Worm (Caenorhabditis elegans) whole organism, L1 larva: ENCODE measurements around the gene hda-2.

Experiments
- C04F5.9 ChIP-seq: sonication (generic microtip); optimal IDR thresholded peaks from 2 replicates; lab custom pipeline; 2016; ENCODE audit warnings: missing genetic modification characterization, missing compliant biosample characterization
- C16A3.4 ChIP-seq: fragments of 150-350 bp; optimal IDR thresholded peaks from 2 replicates; lab custom pipeline; 2014; ENCODE audit warnings: missing biosample characterization, missing genetic modification characterization
- C34B4.2 ChIP-seq: sonication (generic microtip); optimal IDR thresholded peaks from 2 replicates; lab custom pipeline; 2017; ENCODE audit warnings: mild to moderate bottlenecking, missing genetic modification characterization, missing compliant biosample characterization
- F16B12.6 ChIP-seq: fragments of 150-350 bp; optimal IDR thresholded peaks from 2 replicates; lab custom pipeline; 2014; ENCODE audit warnings: missing biosample characterization, missing genetic modification characterization
- Y116A8C.19 ChIP-seq: sonication (generic microtip); optimal IDR thresholded peaks from 2 replicates; lab custom pipeline; 2016; ENCODE audit warnings: missing compliant biosample characterization, missing genetic modification characterization, borderline replicate concordance
- alr-1 ChIP-seq: fragments of 200-800 bp; sonication (Bioruptor generic); optimal IDR thresholded peaks from 2 replicates; lab custom pipeline; 2018; ENCODE audit warnings: borderline replicate concordance, mild to moderate bottlenecking, missing genetic modification characterization, missing compliant biosample characterization
- ama-1 ChIP-seq: fragments of 150-350 bp; optimal IDR thresholded peaks from 2 replicates; lab custom pipeline; 2014
- blmp-1 ChIP-seq: fragments of 150-350 bp; optimal IDR thresholded peaks from 2 replicates; lab custom pipeline; 2014; ENCODE audit warnings: missing biosample characterization, missing genetic modification characterization
- ceh-63 ChIP-seq: fragments of 200-800 bp; sonication (Bioruptor generic); optimal IDR thresholded peaks from 2 replicates; lab custom pipeline; 2018; ENCODE audit warnings: mild to moderate bottlenecking, missing genetic modification characterization, missing compliant biosample characterization
- ces-1 ChIP-seq: fragments of 150-350 bp; optimal IDR thresholded peaks from 2 replicates; lab custom pipeline; 2014; ENCODE audit warnings: missing biosample characterization, missing genetic modification reagents, missing genetic modification characterization
- dsc-1 ChIP-seq: sonication (generic microtip); optimal IDR thresholded peaks from 2 replicates; lab custom pipeline; 2016; ENCODE audit warnings: mild to moderate bottlenecking, missing genetic modification characterization, missing compliant biosample characterization
- egl-13 ChIP-seq: sonication (generic microtip); optimal IDR thresholded peaks from 2 replicates; lab custom pipeline; 2016; ENCODE audit warnings: missing genotype, missing genetic modification reagents, missing genetic modification characterization, missing compliant biosample characterization
- elt-2 ChIP-seq: sonication (generic microtip); optimal IDR thresholded peaks from 2 replicates; lab custom pipeline; 2016; ENCODE audit warnings: missing genetic modification characterization, mild to moderate bottlenecking, inconsistent platforms, missing compliant biosample characterization, missing genetic modification reagents
- ets-5 ChIP-seq: fragments of 200-800 bp; sonication (Bioruptor generic); IDR thresholded peaks from 2 replicates; pipeline ENCODE4 v1.3.6; 2022; ENCODE audit warnings: missing genetic modification characterization, missing compliant biosample characterization
- fkh-10 ChIP-seq: sonication (generic microtip); optimal IDR thresholded peaks from 2 replicates; lab custom pipeline; 2017; ENCODE audit warnings: missing biosample characterization, missing genetic modification reagents, missing genetic modification characterization
- fkh-8 ChIP-seq: sonication (generic microtip); optimal IDR thresholded peaks from 2 replicates; lab custom pipeline; 2016; ENCODE audit warnings: mild to moderate bottlenecking, missing genetic modification characterization, missing compliant biosample characterization
- hlh-4 ChIP-seq: sonication (generic microtip); optimal IDR thresholded peaks from 2 replicates; lab custom pipeline; 2016; ENCODE audit warnings: mild to moderate bottlenecking, missing genetic modification characterization, missing compliant biosample characterization
- hpl-2 ChIP-seq: fragments of 150-350 bp; optimal IDR thresholded peaks from 2 replicates; lab custom pipeline; 2014; ENCODE audit warnings: missing biosample characterization, missing genetic modification reagents, missing genetic modification characterization
- irx-1 ChIP-seq: sonication (generic microtip); optimal IDR thresholded peaks from 2 replicates; lab custom pipeline; 2016; ENCODE audit warnings: missing genetic modification characterization, missing compliant biosample characterization
- lin-14 ChIP-seq: fragments of 200-800 bp; sonication (Bioruptor generic); optimal IDR thresholded peaks from 2 replicates; lab custom pipeline; 2018; ENCODE audit warnings: mild to moderate bottlenecking, missing genetic modification characterization, moderate library complexity, missing compliant biosample characterization
- lin-15B ChIP-seq: fragments of 150-350 bp; sonication (generic microtip); optimal IDR thresholded peaks from 3 replicates; lab custom pipeline; 2014; ENCODE audit warnings: missing biosample characterization, missing genetic modification characterization
- lsy-2 ChIP-seq, 2 experiments: fragments of 150-350 bp; optimal IDR thresholded peaks; 2 replicates each; lab custom pipeline; 2014; ENCODE audit warnings: missing biosample characterization in 2 of 2, missing genetic modification characterization in 2 of 2
- mab-9 ChIP-seq: fragments of 200-800 bp; sonication (Bioruptor generic); IDR thresholded peaks from 2 replicates; pipeline ENCODE4 v1.3.6; 2022; ENCODE audit warnings: missing genetic modification reagents, missing genetic modification characterization, missing compliant biosample characterization
- nhr-12 ChIP-seq: sonication (generic microtip); optimal IDR thresholded peaks from 2 replicates; lab custom pipeline; 2017; ENCODE audit warnings: missing biosample characterization, missing genetic modification characterization
- nhr-19 ChIP-seq: fragments of 200-800 bp; sonication (Bioruptor generic); conservative IDR thresholded peaks from 2 replicates; pipeline ENCODE4 v1.3.6; 2022; ENCODE audit warnings: missing genetic modification characterization, missing compliant biosample characterization
- nhr-237 ChIP-seq: fragments of 150-350 bp; optimal IDR thresholded peaks from 2 replicates; lab custom pipeline; 2014; ENCODE audit warnings: missing biosample characterization, missing genetic modification characterization
- nhr-47 ChIP-seq: sonication (generic microtip); optimal IDR thresholded peaks from 2 replicates; lab custom pipeline; 2016; ENCODE audit warnings: mild to moderate bottlenecking, missing genetic modification characterization, moderate library complexity, missing compliant biosample characterization
- nhr-71 ChIP-seq: sonication (generic microtip); optimal IDR thresholded peaks from 2 replicates; lab custom pipeline; 2016; ENCODE audit warnings: mild to moderate bottlenecking, missing genetic modification characterization, moderate library complexity, missing compliant biosample characterization
- nhr-76 ChIP-seq: sonication (generic microtip); optimal IDR thresholded peaks from 2 replicates; lab custom pipeline; 2017; ENCODE audit warnings: missing biosample characterization, missing genetic modification characterization
- nhr-85 ChIP-seq: sonication (generic microtip); peaks from one replicate; lab custom pipeline; 2016; ENCODE audit warnings: missing genetic modification characterization, inconsistent platforms, missing compliant biosample characterization
- pag-3 ChIP-seq: sonication (generic microtip); optimal IDR thresholded peaks from 2 replicates; lab custom pipeline; 2017; ENCODE audit warnings: missing genetic modification characterization, mild to moderate bottlenecking, missing compliant biosample characterization, antibody characterized with exemption, borderline replicate concordance; ENCODE audit not compliant: insufficient read depth
- pqm-1 ChIP-seq: sonication (generic microtip); optimal IDR thresholded peaks from 3 replicates; lab custom pipeline; 2017; ENCODE audit warnings: missing biosample characterization, missing genetic modification characterization
- rnt-1 ChIP-seq: sonication (generic microtip); optimal IDR thresholded peaks from 2 replicates; lab custom pipeline; 2016; ENCODE audit warnings: mild to moderate bottlenecking, missing genetic modification characterization, moderate library complexity, missing compliant biosample characterization
- snu-23 ChIP-seq: sonication (generic microtip); optimal IDR thresholded peaks from 2 replicates; lab custom pipeline; 2016; ENCODE audit warnings: missing genetic modification characterization, missing compliant biosample characterization
- sup-37 ChIP-seq: fragments of 200-800 bp; sonication (Bioruptor generic); optimal IDR thresholded peaks from 2 replicates; lab custom pipeline; 2018; ENCODE audit warnings: mild to moderate bottlenecking, missing genetic modification characterization, missing compliant biosample characterization
- swsn-7 ChIP-seq: sonication (generic microtip); optimal IDR thresholded peaks from 2 replicates; lab custom pipeline; 2016; ENCODE audit warnings: missing genetic modification characterization, missing compliant biosample characterization
- tbx-2 ChIP-seq: sonication (generic microtip); optimal IDR thresholded peaks from 2 replicates; lab custom pipeline; 2016; ENCODE audit warnings: missing genetic modification characterization, missing compliant biosample characterization
- tlp-1 ChIP-seq: fragments of 150-350 bp; optimal IDR thresholded peaks from 2 replicates; lab custom pipeline; 2014; ENCODE audit warnings: missing biosample characterization, missing genetic modification characterization
- unc-130 ChIP-seq: fragments of 150-350 bp; optimal IDR thresholded peaks from 2 replicates; lab custom pipeline; 2017; ENCODE audit warnings: missing biosample characterization, missing genetic modification characterization, inconsistent platforms
- unc-86 ChIP-seq: sonication (generic microtip); optimal IDR thresholded peaks from 2 replicates; lab custom pipeline; 2016; ENCODE audit warnings: missing genetic modification characterization, missing compliant biosample characterization

hda-2 gene

ce11 chrII:8057911-8058310, 35.5 kb upstream of the hda-2 start:
- peak; percentile 45 for TF ChIP-seq dsc-1 (tag; lab: Kevin White, UChicago)
- TF ChIP-seq hlh-4 (tag; lab: Kevin White, UChicago), result peak; percentile 52
- peak; percentile 41 for TF ChIP-seq nhr-71 (tag; lab: Kevin White, UChicago)
- TF ChIP-seq ama-1 (lab: Kevin White, UChicago), result no peak
- no peak for TF ChIP-seq irx-1 (tag; lab: Kevin White, UChicago)
- no peak for TF ChIP-seq mab-9 (GFP tag; lab: Robert Waterston, UW)
- no peak for TF ChIP-seq nhr-76
- no peak for TF ChIP-seq alr-1 (tag; lab: Kevin White, UChicago)
- TF ChIP-seq C04F5.9 (tag; lab: Kevin White, UChicago), result no peak
- peak; percentile 12 for TF ChIP-seq nhr-47 (tag; lab: Kevin White, UChicago)
- TF ChIP-seq nhr-85 (tag; lab: Kevin White, UChicago), result no peak
- TF ChIP-seq fkh-8 (tag; lab: Kevin White, UChicago), result peak; percentile 54

- peak; percentile 53 for TF ChIP-seq blmp-1
- TF ChIP-seq nhr-12 (tag; lab: Kevin White, UChicago), result no peak
These were observed 30.5 kb upstream of the hda-2 start, which contains the start of gene T05H10.4 for ce11 chrII:8052850-8053249. T05H10.4 (plus strand) TSS chrII:8053150.

- no peak for TF ChIP-seq ces-1 (GFP tag; lab: Kevin White, UChicago)
These were observed 29.8 kb upstream of the hda-2 start for ce11 chrII:8052172-8052571.

ce11 chrII:8051330-8051729, 29.0 kb upstream of the hda-2 start:
- TF ChIP-seq hpl-2 (no peak), nhr-85 (tag; lab: Kevin White, UChicago) (no peak), F16B12.6 (tag; lab: Kevin White, UChicago) (no peak), tlp-1 (tag; lab: Kevin White, UChicago) (no peak), nhr-19 (GFP tag; lab: Robert Waterston, UW) (no peak)

- TF ChIP-seq elt-2 (tag; lab: Kevin White, UChicago), result no peak
- TF ChIP-seq ceh-63 (GFP tag; lab: Kevin White, UChicago), result no peak
- TF ChIP-seq unc-130 (tag; lab: Kevin White, UChicago), result no peak
- TF ChIP-seq lin-15B (tag; lab: Kevin White, UChicago), result no peak
- no peak for TF ChIP-seq C16A3.4 (tag; lab: Kevin White, UChicago)
- TF ChIP-seq lin-14 (GFP tag; lab: Kevin White, UChicago), result no peak
These were observed 28.1 kb upstream of the hda-2 start, which contains the start of gene mtre-1 for ce11 chrII:8050477-8050876. mtre-1 (minus strand) TSS chrII:8050577.

- TF ChIP-seq ets-5 (GFP tag; lab: Robert Waterston, UW) (no peak), C34B4.2 (tag; lab: Kevin White, UChicago) (no peak), alr-1 (tag; lab: Kevin White, UChicago) (no peak), unc-86 (no peak), tlp-1 (tag; lab: Kevin White, UChicago) (no peak), pag-3 (no peak), egl-13 (tag; lab: Kevin White, UChicago) (no peak), C16A3.4 (tag; lab: Kevin White, UChicago) (no peak), fkh-10 (GFP tag; lab: Kevin White, UChicago) (no peak), Y116A8C.19 (no peak), irx-1 (tag; lab: Kevin White, UChicago) (no peak), nhr-237 (tag; lab: Kevin White, UChicago) (no peak), tbx-2 (no peak), lsy-2 (tag; optimal IDR thresholded peaks at IDR 0.05; lab: Kevin White, UChicago) (no peak), swsn-7 (tag; lab: Kevin White, UChicago) (no peak), pqm-1 (tag; lab: Kevin White, UChicago) (no peak), snu-23 (GFP tag; lab: Kevin White, UChicago) (no peak), rnt-1 (no peak), sup-37 (GFP tag; lab: Kevin White, UChicago) (no peak)
These were observed 24.9 kb upstream of the hda-2 start, which contains the start of gene apn-1 for ce11 chrII:8047264-8047663. apn-1 (plus strand) TSS chrII:8047564.
